Worm (Caenorhabditis elegans): ENCODE measurements around the gene rps-3.

rps-3 gene

ce11 chrIII:6177631-6178030 is 29.0 kb upstream of the rps-3 start:
- TF ChIP-seq W03F9.2 (tag; optimal IDR thresholded peaks at IDR 0.05) (no peak), him-1 (tag; optimal IDR thresholded peaks at IDR 0.05) (no peak), dao-5 (tag; optimal IDR thresholded peaks at IDR 0.05) (no peak)

DNA sequence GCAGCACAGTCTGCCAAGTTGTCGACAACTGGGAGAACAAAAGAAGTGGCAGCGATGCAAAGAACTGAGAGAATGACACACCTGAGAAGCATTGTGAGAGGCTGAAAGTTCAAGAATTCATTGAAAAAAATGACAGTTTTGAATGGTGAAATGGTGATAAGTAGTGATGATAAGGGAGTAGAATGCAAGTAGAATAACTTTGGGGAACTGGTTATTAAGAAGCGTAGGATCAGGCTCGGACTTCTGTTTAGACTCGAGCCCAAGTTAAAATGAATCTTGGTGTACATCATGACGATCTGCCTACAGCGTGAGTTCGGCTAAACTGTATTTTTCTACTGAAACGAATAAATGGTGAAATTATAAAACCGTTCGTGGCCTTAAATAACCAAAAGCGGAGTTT is 28.0 kb upstream of the rps-3 start, which contains the start of gene F42A10.7:
F42A10.7 (minus strand) TSS at position 101 of the 400 bp plus-strand sequence.
- TF ChIP-seq him-1 (tag; optimal IDR thresholded peaks at IDR 0.05) (no peak), dao-5 (tag; optimal IDR thresholded peaks at IDR 0.05) (no peak), W03F9.2 (tag; optimal IDR thresholded peaks at IDR 0.05) (no peak)

DNA sequence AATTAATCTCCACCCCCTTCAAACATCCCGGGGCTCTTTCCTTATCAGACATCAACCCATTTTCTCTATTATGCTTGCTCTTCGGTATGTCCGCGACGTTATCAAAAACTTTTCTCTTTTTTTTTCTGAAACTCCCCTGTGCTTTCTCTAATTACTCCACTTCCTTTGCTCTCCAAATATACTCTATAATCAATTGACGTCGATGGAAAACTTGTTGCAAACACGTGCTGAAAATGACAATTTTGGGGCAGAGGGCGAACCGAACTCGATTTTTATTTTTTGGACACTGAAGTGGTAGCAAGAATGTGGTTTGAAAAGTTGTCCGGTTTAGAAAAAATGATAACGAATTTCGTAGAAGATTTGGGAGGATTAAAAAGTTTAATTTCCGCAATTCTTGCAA is 27.5 kb upstream of the rps-3 start:
- TF ChIP-seq W03F9.2 (tag; optimal IDR thresholded peaks at IDR 0.05) (no peak), dao-5 (tag; optimal IDR thresholded peaks at IDR 0.05) (no peak), him-1 (tag; optimal IDR thresholded peaks at IDR 0.05) (no peak)

ce11 chrIII:6180294-6180693 is 26.3 kb upstream of the rps-3 start:
- no peak for TF ChIP-seq W03F9.2 (tag; optimal IDR thresholded peaks at IDR 0.05)
- no peak for TF ChIP-seq dao-5 (tag; optimal IDR thresholded peaks at IDR 0.05)
- no peak for TF ChIP-seq him-1 (tag; optimal IDR thresholded peaks at IDR 0.05)

- TF ChIP-seq dao-5 (tag; optimal IDR thresholded peaks at IDR 0.05) (no peak), W03F9.2 (tag; optimal IDR thresholded peaks at IDR 0.05) (no peak), him-1 (tag; optimal IDR thresholded peaks at IDR 0.05) (no peak)
These were observed 23.5 kb upstream of the rps-3 start, which contains the start of gene nas-28 for ce11 chrIII:6183118-6183517. TSS of gene nas-28 (minus strand) at chrIII:6183218.

DNA sequence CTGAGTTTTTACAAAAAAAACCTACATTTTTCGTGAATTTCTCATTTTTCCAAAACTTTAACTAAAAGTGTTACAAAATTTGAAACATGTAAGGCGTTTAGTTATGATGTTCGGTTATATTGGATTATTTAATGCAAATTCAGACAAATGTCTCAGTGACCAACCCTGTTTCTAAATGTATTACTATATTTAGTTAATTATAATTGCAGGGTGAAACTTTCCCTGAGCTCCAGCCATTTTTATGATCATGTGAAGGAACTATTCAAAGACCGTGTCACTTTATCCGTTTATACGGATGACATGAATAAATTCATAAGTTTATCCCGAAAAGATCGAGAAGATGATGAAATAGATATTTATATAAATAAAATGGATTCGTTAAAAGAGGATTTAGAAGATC is 15.8 kb upstream of the rps-3 start, which contains the start of gene C23G10.5:
C23G10.5 (plus strand) TSS at position 301 of the 400 bp plus-strand sequence.
- TF ChIP-seq him-1 (tag; optimal IDR thresholded peaks at IDR 0.05), result no peak
- TF ChIP-seq dao-5 (tag; optimal IDR thresholded peaks at IDR 0.05), result no peak
- TF ChIP-seq W03F9.2 (tag; optimal IDR thresholded peaks at IDR 0.05), result no peak

- TF ChIP-seq him-1 (tag; optimal IDR thresholded peaks at IDR 0.05) (no peak), dao-5 (tag; optimal IDR thresholded peaks at IDR 0.05) (no peak), W03F9.2 (tag; optimal IDR thresholded peaks at IDR 0.05) (no peak)
These were observed 12.1 kb upstream of the rps-3 start, which contains the start of gene ugt-66 for ce11 chrIII:6194480-6194879. TSS of gene ugt-66 (minus strand) at chrIII:6194580.

DNA sequence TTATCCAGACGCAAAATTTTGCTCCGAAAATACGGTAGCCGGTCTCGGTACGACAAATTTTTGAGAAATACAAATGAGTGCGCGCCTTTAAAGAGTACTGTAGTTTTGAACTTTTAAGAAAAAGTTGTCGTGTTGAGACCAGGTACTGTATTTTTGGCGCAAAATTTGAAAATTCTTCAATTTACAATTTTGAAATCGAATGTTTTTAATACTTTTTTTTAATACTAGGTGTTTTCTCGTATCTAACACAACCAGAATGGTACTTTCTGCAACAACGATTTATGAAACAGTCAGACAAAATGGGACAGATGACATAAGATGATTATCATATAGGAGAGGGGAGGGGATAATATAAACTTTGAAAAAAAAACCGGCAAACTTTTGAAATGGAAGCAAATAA is 10.9 kb upstream of the rps-3 start:
- TF ChIP-seq W03F9.2 (tag; optimal IDR thresholded peaks at IDR 0.05) (no peak), him-1 (tag; optimal IDR thresholded peaks at IDR 0.05) (no peak), dao-5 (tag; optimal IDR thresholded peaks at IDR 0.05) (no peak)

- TF ChIP-seq dao-5 (tag; optimal IDR thresholded peaks at IDR 0.05) (no peak), him-1 (tag; optimal IDR thresholded peaks at IDR 0.05) (no peak), W03F9.2 (tag; optimal IDR thresholded peaks at IDR 0.05) (peak; percentile 78)
These were observed 8.0 kb upstream of the rps-3 start, which contains the start of the genes C23G10.7 and rpn-2 for ce11 chrIII:6198378-6199234. TSS of gene C23G10.7 (minus strand) at chrIII:6198414. TSS of gene rpn-2 (plus strand) at chrIII:6199184.

ce11 chrIII:6201325-6201724 is 5.3 kb upstream of the rps-3 start:
- no peak for TF ChIP-seq W03F9.2 (tag; optimal IDR thresholded peaks at IDR 0.05)
- no peak for TF ChIP-seq dao-5 (tag; optimal IDR thresholded peaks at IDR 0.05)
- no peak for TF ChIP-seq him-1 (tag; optimal IDR thresholded peaks at IDR 0.05)

- TF ChIP-seq W03F9.2 (tag; optimal IDR thresholded peaks at IDR 0.05) (no peak), dao-5 (tag; optimal IDR thresholded peaks at IDR 0.05) (no peak), him-1 (tag; optimal IDR thresholded peaks at IDR 0.05) (no peak)
These were observed 4.2 kb upstream of the rps-3 start for ce11 chrIII:6202440-6202839.

DNA sequence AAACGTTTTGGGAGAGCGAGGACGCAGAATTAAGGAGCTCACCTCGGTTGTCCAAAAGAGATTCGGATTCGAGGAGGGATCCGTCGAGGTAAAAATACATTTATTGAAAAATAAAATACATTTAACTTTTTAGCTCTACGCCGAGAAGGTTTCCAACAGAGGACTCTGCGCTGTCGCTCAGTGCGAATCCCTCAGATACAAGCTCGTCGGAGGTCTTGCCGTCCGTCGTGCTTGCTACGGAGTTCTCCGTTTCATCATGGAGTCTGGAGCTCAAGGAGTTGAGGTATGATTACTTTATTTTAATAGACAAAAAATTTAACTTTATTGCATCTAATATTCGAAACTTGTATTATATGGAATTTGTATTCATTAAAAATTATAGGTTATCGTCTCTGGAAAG is 443 bp downstream of the rps-3 start:
- TF ChIP-seq W03F9.2 (tag; optimal IDR thresholded peaks at IDR 0.05), result no peak
- TF ChIP-seq dao-5 (tag; optimal IDR thresholded peaks at IDR 0.05), result no peak
- TF ChIP-seq him-1 (tag; optimal IDR thresholded peaks at IDR 0.05), result no peak

DNA sequence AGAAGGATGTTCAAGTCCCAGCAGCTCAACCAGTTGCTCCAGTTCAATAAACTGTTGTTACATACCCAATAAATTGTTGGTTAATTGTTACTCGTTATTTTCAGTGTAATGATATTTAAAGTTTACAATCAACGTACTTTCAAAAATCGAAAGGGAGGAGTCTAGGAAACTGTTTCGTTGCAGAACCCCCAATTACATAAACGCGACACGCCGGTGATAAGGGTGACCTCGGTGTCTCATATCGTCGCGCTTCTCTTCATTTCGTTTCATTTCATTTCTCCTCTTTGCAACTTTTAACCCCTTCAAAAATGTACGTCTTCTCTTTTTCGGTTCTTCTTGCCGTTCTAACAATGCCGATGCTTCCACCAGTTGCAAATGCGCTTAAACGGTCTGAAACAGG is 1.3 kb downstream of the rps-3 start, which contains the start of gene C23G10.2:
C23G10.2 (plus strand) TSS at position 184 of the 400 bp plus-strand sequence.
- TF ChIP-seq dao-5 (tag; optimal IDR thresholded peaks at IDR 0.05) (no peak), him-1 (tag; optimal IDR thresholded peaks at IDR 0.05) (no peak), W03F9.2 (tag; optimal IDR thresholded peaks at IDR 0.05) (no peak)

ce11 chrIII:6208984-6209383 is 2.4 kb downstream of the rps-3 start, which contains the start of gene C23G10.1:
TSS of gene C23G10.1 (plus strand) at chrIII:6209284.
- TF ChIP-seq dao-5 (tag; optimal IDR thresholded peaks at IDR 0.05), result no peak
- TF ChIP-seq W03F9.2 (tag; optimal IDR thresholded peaks at IDR 0.05), result no peak
- TF ChIP-seq him-1 (tag; optimal IDR thresholded peaks at IDR 0.05), result no peak
